Worm (Caenorhabditis elegans): ENCODE results near the gene eyg-1.

ce11 chrII:9781842-9782241 is 45.9 kb downstream of the eyg-1 start, which contains the start of gene cyp-13A1:
- no peak for TF ChIP-seq fkh-10 (GFP tag; optimal IDR thresholded peaks at IDR 0.05)
- TF ChIP-seq fkh-6 (tag; optimal IDR thresholded peaks at IDR 0.05): no peak
- TF ChIP-seq ama-1 (optimal IDR thresholded peaks at IDR 0.05): no peak
- no peak for TF ChIP-seq T23F11.4 (GFP tag; optimal IDR thresholded peaks at IDR 0.05)
- TF ChIP-seq eyg-1 (tag; optimal IDR thresholded peaks at IDR 0.05): no peak
- TF ChIP-seq tbx-7 (tag; optimal IDR thresholded peaks at IDR 0.05): no peak
- no peak for TF ChIP-seq pros-1 (tag; optimal IDR thresholded peaks at IDR 0.05)
- no peak for TF ChIP-seq unc-86 (tag; optimal IDR thresholded peaks at IDR 0.05)
- no peak for TF ChIP-seq hlh-6 (tag; optimal IDR thresholded peaks at IDR 0.05)
